Worm (Caenorhabditis elegans): ENCODE results near the gene leo-1.

ce11 chrIV:11350809-11351208 is 21.6 kb upstream of the leo-1 start:
- TF ChIP-seq F55B11.4 (tag; optimal IDR thresholded peaks at IDR 0.05; ENCODE audit: borderline replicate concordance, insufficient read depth), result no peak
- no peak for TF ChIP-seq ceh-100 (GFP tag; IDR thresholded peaks at IDR 0.05)
- no peak for TF ChIP-seq egl-18 (GFP tag; IDR thresholded peaks at IDR 0.05)
- no peak for TF ChIP-seq ceh-91 (GFP tag; IDR thresholded peaks at IDR 0.05)
- TF ChIP-seq gei-17 (GFP tag; optimal IDR thresholded peaks at IDR 0.05), result no peak
- TF ChIP-seq F49E8.2 (tag; optimal IDR thresholded peaks at IDR 0.05; ENCODE audit: insufficient read depth), result no peak
- no peak for TF ChIP-seq hrde-1 (tag; optimal IDR thresholded peaks at IDR 0.05; ENCODE audit: borderline replicate concordance)
- TF ChIP-seq ceh-79 (tag; optimal IDR thresholded peaks at IDR 0.05), result no peak
- TF ChIP-seq lir-1 (GFP tag; conservative IDR thresholded peaks at IDR 0.05), result no peak

All from whole organism, young adult.